Worm (Caenorhabditis elegans) whole organism, L4 larva: Measurements from ENCODE around the gene arrd-2.

Experiments
- aly-2 ChIP-seq: sonication (generic microtip); optimal IDR thresholded peaks from 2 replicates; lab custom pipeline; 2018; ENCODE audit warnings: missing biosample characterization, missing genetic modification characterization
- daf-19 ChIP-seq: fragments of 200-800 bp; sonication (Bioruptor generic); conservative IDR thresholded peaks from 2 replicates; pipeline ENCODE4 v1.3.6; 2022; ENCODE audit warnings: missing genetic modification characterization, missing compliant biosample characterization
- dmd-6 ChIP-seq: fragments of 200-800 bp; sonication (Bioruptor generic); IDR thresholded peaks from 2 replicates; pipeline ENCODE4 v1.3.6; 2022; ENCODE audit warnings: missing genetic modification reagents, missing genetic modification characterization, missing compliant biosample characterization
- fkh-10 ChIP-seq: fragments of 150-350 bp; optimal IDR thresholded peaks from 2 replicates; lab custom pipeline; 2014; ENCODE audit warnings: missing biosample characterization, missing genetic modification reagents, missing genetic modification characterization
- lir-3 ChIP-seq: sonication (generic microtip); optimal IDR thresholded peaks from 2 replicates; lab custom pipeline; 2016; ENCODE audit warnings: mild to moderate bottlenecking, missing genetic modification characterization, missing compliant biosample characterization
- madf-9 ChIP-seq: fragments of 200-800 bp; sonication (Bioruptor generic); conservative IDR thresholded peaks from 2 replicates; pipeline ENCODE4 v1.3.6; 2022; ENCODE audit warnings: missing genetic modification reagents, missing genetic modification characterization, missing compliant biosample characterization
- pqm-1 ChIP-seq: sonication (generic microtip); optimal IDR thresholded peaks from 2 replicates; lab custom pipeline; 2017; ENCODE audit warnings: missing biosample characterization, missing genetic modification characterization
- skn-1 ChIP-seq: fragments of 150-350 bp; optimal IDR thresholded peaks from 2 replicates; lab custom pipeline; 2014; ENCODE audit warnings: missing biosample characterization, missing genetic modification characterization
- unc-39 ChIP-seq: sonication (generic microtip); optimal IDR thresholded peaks from 2 replicates; lab custom pipeline; 2017; ENCODE audit warnings: missing biosample characterization, missing genetic modification characterization
- ztf-11 ChIP-seq: fragments of 150-350 bp; optimal IDR thresholded peaks from 2 replicates; lab custom pipeline; 2014; ENCODE audit warnings: missing biosample characterization, missing genetic modification characterization

DNA sequence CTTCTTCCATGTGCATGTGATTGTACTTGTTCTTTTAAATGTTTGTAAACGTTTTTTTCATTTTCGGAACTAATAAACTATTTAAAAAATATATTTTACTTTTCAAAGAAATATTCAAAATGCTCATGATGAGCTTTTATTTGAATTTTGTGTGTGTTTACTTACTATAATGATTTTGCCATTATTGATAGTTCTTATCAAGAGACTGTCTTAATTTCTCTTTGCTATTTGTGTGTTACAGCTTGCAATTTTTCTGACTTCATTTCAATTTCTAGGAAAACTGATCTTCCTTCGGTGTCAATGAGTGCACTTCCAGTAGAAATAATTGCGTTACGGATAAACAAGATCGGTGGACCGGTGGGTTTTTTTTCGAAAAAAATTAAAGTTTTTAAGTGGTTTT, 32.8 kb upstream of the arrd-2 start, which contains the start of gene C06C3.12:
- no peak for TF ChIP-seq unc-39 (tag; lab: Kevin White, UChicago)
- TF ChIP-seq aly-2: no peak
- no peak for TF ChIP-seq madf-9 (GFP tag; lab: Robert Waterston, UW)
- TF ChIP-seq skn-1 (tag; lab: Kevin White, UChicago): no peak
- no peak for TF ChIP-seq lir-3 (tag; lab: Kevin White, UChicago)
- no peak for TF ChIP-seq daf-19 (GFP tag; lab: Robert Waterston, UW)
- no peak for TF ChIP-seq dmd-6
- TF ChIP-seq pqm-1 (tag; lab: Kevin White, UChicago): no peak
- TF ChIP-seq fkh-10 (GFP tag; lab: Kevin White, UChicago): no peak
- no peak for TF ChIP-seq ztf-11 (tag; lab: Kevin White, UChicago)
